Fruit fly (Drosophila melanogaster): Measurements from ENCODE around the gene Ibf2.

The Ibf2 gene

DNA sequence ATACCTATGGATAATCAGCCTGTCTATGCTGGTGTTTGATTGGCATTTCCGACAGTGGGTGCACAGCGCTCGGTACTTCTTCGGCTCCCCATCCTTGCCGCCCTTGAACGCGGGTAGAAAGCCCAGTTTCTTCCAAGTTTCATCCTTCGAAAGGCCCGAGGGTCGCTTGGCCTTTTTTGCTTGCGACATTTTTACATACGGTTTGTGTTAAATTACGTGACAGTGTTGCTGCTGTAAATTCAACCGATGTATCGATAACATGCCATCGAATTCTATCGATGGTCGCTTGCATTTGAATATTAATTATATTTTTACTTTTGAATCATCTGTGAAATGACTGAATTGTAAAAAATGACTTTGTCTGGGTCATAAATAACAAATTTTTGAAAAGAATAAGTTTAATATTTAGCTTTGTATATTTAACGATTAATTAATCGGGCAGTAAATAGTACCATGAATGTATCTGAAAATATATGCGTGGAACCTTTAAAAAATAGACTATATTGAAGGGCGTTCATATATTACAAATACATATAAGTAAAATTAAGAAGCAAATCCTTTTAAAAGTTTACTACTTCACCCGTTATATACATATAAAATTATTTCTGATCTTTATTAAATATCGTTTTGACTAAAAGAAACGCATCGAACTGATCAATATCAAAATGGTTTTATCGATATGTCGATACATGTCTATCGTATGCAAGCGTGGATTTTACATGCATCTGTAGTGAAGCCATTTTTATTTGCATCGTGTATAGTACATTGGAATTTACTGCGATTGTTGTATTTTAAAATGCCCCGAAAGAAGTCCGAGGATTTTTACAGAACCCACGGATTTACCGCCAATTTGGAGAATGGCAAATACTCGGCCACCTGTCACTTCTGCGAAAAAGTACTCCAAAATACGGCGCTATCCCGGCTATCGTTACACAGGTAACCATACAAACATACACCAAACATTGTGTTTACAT is at the start of gene Ibf2, which contains the start of gene Ibf1 (continued):
- TF ChIP-seq chn (GFP tag; optimal IDR thresholded peaks at IDR 0.05) (no peak), nerfin-2 (GFP tag; IDR thresholded peaks at IDR 0.05; ENCODE audit: partially characterized antibody) (peak; percentile 81), CG12391 (tag; optimal IDR thresholded peaks at IDR 0.05) (no peak), prd (optimal IDR thresholded peaks at IDR 0.05) (no peak), prd (GFP tag; IDR thresholded peaks at IDR 0.05) (no peak), Trl (optimal IDR thresholded peaks at IDR 0.05) (no peak), Trl (GFP tag; optimal IDR thresholded peaks at IDR 0.05) (no peak), E2f2 (GFP tag; IDR thresholded peaks at IDR 0.05) (peak; percentile 60), da (GFP tag; optimal IDR thresholded peaks at IDR 0.05) (no peak), CG1603 (tag; optimal IDR thresholded peaks at IDR 0.05) (peak; percentile 8), HLHmδ (GFP tag; optimal IDR thresholded peaks at IDR 0.05) (no peak), dati (GFP tag; IDR thresholded peaks at IDR 0.05) (no peak), nom (GFP tag; optimal IDR thresholded peaks at IDR 0.05) (no peak), HmgD (GFP tag; optimal IDR thresholded peaks at IDR 0.05) (no peak), CG16813 (GFP tag; IDR thresholded peaks at IDR 0.05; ENCODE audit: partially characterized antibody) (peak; percentile 84), CG11247 (GFP tag; IDR thresholded peaks at IDR 0.05) (no peak), Optix (GFP tag; IDR thresholded peaks at IDR 0.05) (no peak), dm (GFP tag; optimal IDR thresholded peaks at IDR 0.05) (no peak), B-H2 (GFP tag; optimal IDR thresholded peaks at IDR 0.05) (no peak), CG9437 (GFP tag; optimal IDR thresholded peaks at IDR 0.05) (peak; percentile 70), Myb (GFP tag; optimal IDR thresholded peaks at IDR 0.05) (peak; percentile 21), CG7745 (tag; optimal IDR thresholded peaks at IDR 0.05) (no peak), grn (GFP tag; optimal IDR thresholded peaks at IDR 0.05) (no peak), crp (GFP tag; optimal IDR thresholded peaks at IDR 0.05) (no peak), trem (tag; optimal IDR thresholded peaks at IDR 0.05) (peak; percentile 23), Ssrp (tag; optimal IDR thresholded peaks at IDR 0.05) (no peak), Lhr (GFP tag; optimal IDR thresholded peaks at IDR 0.05) (peak; percentile 2), lab (GFP tag; optimal IDR thresholded peaks at IDR 0.05) (no peak), CG1233 (GFP tag; optimal IDR thresholded peaks at IDR 0.05) (no peak), unc-4 (GFP tag; IDR thresholded peaks at IDR 0.05; ENCODE audit: partially characterized antibody) (peak; percentile 79), Sox100B (GFP tag; optimal IDR thresholded peaks at IDR 0.05) (no peak), eyg (GFP tag; optimal IDR thresholded peaks at IDR 0.05) (no peak), Kr (GFP tag; optimal IDR thresholded peaks at IDR 0.05) (no peak), hkb (optimal IDR thresholded peaks at IDR 0.05) (peak; percentile 25), hkb (GFP tag; IDR thresholded peaks at IDR 0.05) (no peak), CG14860 (GFP tag; IDR thresholded peaks at IDR 0.05; ENCODE audit: partially characterized antibody) (peak; percentile 75), CG8388 (GFP tag; optimal IDR thresholded peaks at IDR 0.05) (no peak), Med (GFP tag) (peak; percentile 22), yki (optimal IDR thresholded peaks at IDR 0.05) (no peak), Awh (GFP tag; IDR thresholded peaks at IDR 0.05) (no peak), CG10979 (tag; optimal IDR thresholded peaks at IDR 0.05) (no peak), Sin3A (optimal IDR thresholded peaks at IDR 0.05) (no peak), kay (GFP tag; optimal IDR thresholded peaks at IDR 0.05) (no peak), ro (GFP tag; IDR thresholded peaks at IDR 0.05) (no peak), PHDP (tag; optimal IDR thresholded peaks at IDR 0.05) (no peak), H2.0 (GFP tag; IDR thresholded peaks at IDR 0.05) (no peak), CG13287 (GFP tag; IDR thresholded peaks at IDR 0.05; ENCODE audit: partially characterized antibody) (peak; percentile 77), Sry-β (GFP tag; optimal IDR thresholded peaks at IDR 0.05) (peak; percentile 70), CG34422 (GFP tag; IDR thresholded peaks at IDR 0.05) (no peak), Sry-δ (GFP tag; optimal IDR thresholded peaks at IDR 0.05) (peak; percentile 22)

All from whole organism, embryonic.